Fruit fly (Drosophila melanogaster) whole organism, wandering third instar larva: ENCODE results near the gene CG12010.

ENCODE experiments used
- Abd-B ChIP-seq: fragments of >200 bp; optimal IDR thresholded peaks from 2 replicates; lab custom pipeline; 2017; ENCODE audit warnings: missing biosample characterization, missing genetic modification characterization
- CG32264 ChIP-seq: fragments of 200-800 bp; sonication (Bioruptor generic); optimal IDR thresholded peaks from 2 replicates; lab custom pipeline; 2016; ENCODE audit warnings: missing biosample characterization, missing genetic modification characterization
- CG9705 ChIP-seq: fragments of 200-800 bp; sonication (Bioruptor generic); optimal IDR thresholded peaks from 2 replicates; lab custom pipeline; 2018; ENCODE audit warnings: missing biosample characterization, mild to moderate bottlenecking, missing genetic modification characterization
- CrebA ChIP-seq: fragments of 200-800 bp; sonication (Bioruptor generic); optimal IDR thresholded peaks from 2 replicates; lab custom pipeline; 2016; ENCODE audit warnings: missing biosample characterization, mild to moderate bottlenecking, missing genetic modification characterization, borderline replicate concordance
- Dfd ChIP-seq: fragments of >200 bp; optimal IDR thresholded peaks from 2 replicates; lab custom pipeline; 2017; ENCODE audit warnings: missing biosample characterization, missing genetic modification characterization
- Dif ChIP-seq: fragments of 200-275, 200-300 bp; sonication (Bioruptor generic); optimal IDR thresholded peaks from 2 replicates; lab custom pipeline; 2018; ENCODE audit warnings: missing biosample characterization, missing genetic modification characterization; ENCODE audit not compliant: partially characterized antibody
- GATAd ChIP-seq: sonication (Bioruptor generic); optimal IDR thresholded peaks from 2 replicates; lab custom pipeline; 2016; ENCODE audit warnings: missing biosample characterization, missing genetic modification characterization
- HLH106 ChIP-seq: fragments of 200-800 bp; optimal IDR thresholded peaks from 3 replicates; lab custom pipeline; 2019; ENCODE audit warnings: missing biosample characterization, mild to moderate bottlenecking, missing genetic modification characterization, moderate library complexity
- Hnf4 ChIP-seq: fragments of 200-800 bp; sonication (Bioruptor generic); optimal IDR thresholded peaks from 2 replicates; lab custom pipeline; 2016; ENCODE audit warnings: missing biosample characterization, mild to moderate bottlenecking, missing genetic modification characterization
- Hr78 ChIP-seq: fragments of >200 bp; optimal IDR thresholded peaks from 2 replicates; lab custom pipeline; 2017; ENCODE audit warnings: missing biosample characterization, missing genetic modification characterization
- Hr83 ChIP-seq: fragments of 200-300 bp; sonication (Bioruptor generic); optimal IDR thresholded peaks from 2 replicates; lab custom pipeline; 2016; ENCODE audit warnings: missing biosample characterization, mild to moderate bottlenecking, missing genetic modification characterization, moderate library complexity; ENCODE audit not compliant: poor library complexity, severe bottlenecking
- Jra ChIP-seq: sonication (Bioruptor generic); optimal IDR thresholded peaks from 2 replicates; lab custom pipeline; 2016; ENCODE audit warnings: missing biosample characterization, missing genetic modification characterization
- Mio ChIP-seq: sonication (Bioruptor generic); optimal IDR thresholded peaks from 2 replicates; lab custom pipeline; 2016; ENCODE audit warnings: missing biosample characterization, missing genetic modification characterization
- Myc ChIP-seq: fragments of >200 bp; optimal IDR thresholded peaks from 2 replicates; lab custom pipeline; 2017
- N ChIP-seq: fragments of >200 bp; optimal IDR thresholded peaks from 2 replicates; lab custom pipeline; 2018; ENCODE audit warnings: missing biosample characterization, missing external identifiers, missing genetic modification characterization
- OdsH ChIP-seq: fragments of 200-800 bp; sonication (Bioruptor generic); optimal IDR thresholded peaks from 2 replicates; lab custom pipeline; 2016; ENCODE audit warnings: missing biosample characterization, mild to moderate bottlenecking, missing genetic modification characterization
- Rel ChIP-seq, 2 experiments: fragments of 200-800 bp; sonication (Bioruptor generic) in 1 of 2; optimal IDR thresholded peaks; 2 replicates in 1 of 2; 3 replicates in 1 of 2; lab custom pipeline; 2016 to 2019; ENCODE audit warnings: mild to moderate bottlenecking in 2 of 2, missing biosample characterization in 2 of 2, missing genetic modification characterization in 2 of 2, moderate library complexity in 1 of 2
- Sp1 ChIP-seq: fragments of 200-800 bp; sonication (Bioruptor generic); optimal IDR thresholded peaks from 3 replicates; lab custom pipeline; 2019; ENCODE audit warnings: missing biosample characterization, mild to moderate bottlenecking, missing genetic modification characterization, moderate library complexity
- Vsx2 ChIP-seq: fragments of 200-300, 225-300 bp; sonication (Bioruptor generic); optimal IDR thresholded peaks from 2 replicates; lab custom pipeline; 2018; ENCODE audit warnings: missing biosample characterization, missing genetic modification characterization; ENCODE audit not compliant: partially characterized antibody
- br ChIP-seq: fragments of 200-800 bp; sonication (Bioruptor generic); optimal IDR thresholded peaks from 2 replicates; lab custom pipeline; 2016; ENCODE audit warnings: missing biosample characterization, missing genetic modification characterization
- brk ChIP-seq: fragments of 200-800 bp; sonication (Bioruptor generic); optimal IDR thresholded peaks from 2 replicates; lab custom pipeline; 2016; ENCODE audit warnings: missing biosample characterization, mild to moderate bottlenecking, missing genetic modification characterization
- dl ChIP-seq, 2 experiments: fragments of 175-275, 200-275 bp in 1 of 2; fragments of 200-275 bp in 1 of 2; sonication (Bioruptor generic); optimal IDR thresholded peaks; lab custom pipeline; 2018; ENCODE audit warnings: mild to moderate bottlenecking in 2 of 2, missing biosample characterization in 2 of 2, missing genetic modification characterization in 2 of 2, moderate library complexity in 2 of 2; ENCODE audit not compliant: partially characterized antibody in 2 of 2, insufficient read depth in 1 of 2
- dmrt93B ChIP-seq: fragments of 200-800 bp; sonication (Bioruptor generic); optimal IDR thresholded peaks from 2 replicates; lab custom pipeline; 2018; ENCODE audit warnings: missing biosample characterization, mild to moderate bottlenecking, missing genetic modification characterization
- dsf ChIP-seq: sonication (Bioruptor generic); optimal IDR thresholded peaks from 2 replicates; lab custom pipeline; 2016; ENCODE audit warnings: missing biosample characterization, missing genetic modification characterization, borderline replicate concordance
- ey ChIP-seq: fragments of 200-800 bp; sonication (Bioruptor generic); optimal IDR thresholded peaks from 2 replicates; lab custom pipeline; 2016; ENCODE audit warnings: missing biosample characterization, missing genetic modification characterization
- foxo ChIP-seq, 2 experiments: fragments of 200-800 bp; sonication (Bioruptor generic); optimal IDR thresholded peaks; 2 replicates in 1 of 2; 3 replicates in 1 of 2; lab custom pipeline; 2016 to 2017; ENCODE audit warnings: missing biosample characterization in 2 of 2, missing genetic modification characterization in 2 of 2
- fru ChIP-seq: fragments of 200-800 bp; sonication (Bioruptor generic); optimal IDR thresholded peaks from 3 replicates; lab custom pipeline; 2016; ENCODE audit warnings: missing biosample characterization, mild to moderate bottlenecking, missing genetic modification characterization
- h ChIP-seq: fragments of 200-800 bp; sonication (Bioruptor generic); optimal IDR thresholded peaks from 3 replicates; lab custom pipeline; 2016; ENCODE audit warnings: missing biosample characterization, mild to moderate bottlenecking, missing genetic modification characterization
- jim ChIP-seq: fragments of 175-275, 200-325 bp; sonication (Bioruptor generic); optimal IDR thresholded peaks from 2 replicates; lab custom pipeline; 2016; ENCODE audit warnings: missing biosample characterization, mild to moderate bottlenecking, missing genetic modification characterization
- lola ChIP-seq: fragments of >200 bp; optimal IDR thresholded peaks from 2 replicates; lab custom pipeline; 2017; ENCODE audit warnings: missing biosample characterization, missing genetic modification characterization
- pan ChIP-seq: fragments of >200 bp; optimal IDR thresholded peaks from 2 replicates; lab custom pipeline; 2017
- psq ChIP-seq: fragments of 200-800 bp; sonication (Bioruptor generic); optimal IDR thresholded peaks from 3 replicates; lab custom pipeline; 2017; ENCODE audit warnings: missing biosample characterization, mild to moderate bottlenecking, missing genetic modification characterization, moderate library complexity
- rgr ChIP-seq: fragments of 200-800 bp; sonication (Bioruptor generic); optimal IDR thresholded peaks from 3 replicates; lab custom pipeline; 2016; ENCODE audit warnings: missing biosample characterization, mild to moderate bottlenecking, missing genetic modification characterization
- sage ChIP-seq: fragments of 200-800 bp; sonication (Bioruptor generic); optimal IDR thresholded peaks from 2 replicates; lab custom pipeline; 2016; ENCODE audit warnings: missing biosample characterization, mild to moderate bottlenecking, missing genetic modification characterization
- sv ChIP-seq: fragments of 200-800 bp; sonication (Bioruptor generic); optimal IDR thresholded peaks from 3 replicates; lab custom pipeline; 2016; ENCODE audit warnings: missing biosample characterization, missing genetic modification characterization
- tai ChIP-seq: sonication (Bioruptor generic); optimal IDR thresholded peaks from 2 replicates; lab custom pipeline; 2016; ENCODE audit warnings: missing biosample characterization, missing genetic modification characterization
- usp ChIP-seq: fragments of >200 bp; optimal IDR thresholded peaks from 2 replicates; lab custom pipeline; 2017; ENCODE audit warnings: missing biosample characterization, missing genetic modification characterization
- woc ChIP-seq: sonication (Bioruptor generic); optimal IDR thresholded peaks from 2 replicates; lab custom pipeline; 2016; ENCODE audit warnings: missing biosample characterization, mild to moderate bottlenecking, missing genetic modification characterization

The CG12010 gene

dm6 chr3L:3389666-3390059 is 15.6 kb downstream of the CG12010 start:
- no peak for TF ChIP-seq Vsx2 (GFP tag; lab: Kevin White, UChicago)
- TF ChIP-seq CG32264 (GFP tag; lab: Kevin White, UChicago) = peak; percentile 72
- peak; percentile 79 for TF ChIP-seq dmrt93B (GFP tag; lab: Kevin White, UChicago)
- no peak for TF ChIP-seq Abd-B
- TF ChIP-seq h (GFP tag; lab: Kevin White, UChicago) = peak; percentile 92
- peak; percentile 31 for TF ChIP-seq rgr (GFP tag; lab: Kevin White, UChicago)
- TF ChIP-seq pan (lab: Kevin White, UChicago) = no peak
- TF ChIP-seq brk (GFP tag; lab: Kevin White, UChicago) = no peak
- TF ChIP-seq GATAd (GFP tag; lab: Kevin White, UChicago) = no peak
- no peak for TF ChIP-seq Hr78 (GFP tag; lab: Kevin White, UChicago)
- peak; percentile 39 for TF ChIP-seq psq (GFP tag; lab: Kevin White, UChicago)
- no peak for TF ChIP-seq Myc (lab: Kevin White, UChicago)
- no peak for TF ChIP-seq dl (GFP tag; optimal IDR thresholded peaks at IDR 0.05; lab: Kevin White, UChicago; ENCODE audit: insufficient read depth in 1 of 2, partially characterized antibody in 2 of 2)
- peak; percentile 91 for TF ChIP-seq woc
- no peak for TF ChIP-seq CG9705 (GFP tag; lab: Kevin White, UChicago)
- no peak for TF ChIP-seq Mio (GFP tag; lab: Kevin White, UChicago)
- TF ChIP-seq sv (GFP tag; lab: Kevin White, UChicago) = no peak
- TF ChIP-seq jim (GFP tag; lab: Kevin White, UChicago) = no peak
- peak; percentile 48 for TF ChIP-seq OdsH (GFP tag; lab: Kevin White, UChicago)
- TF ChIP-seq Sp1 (GFP tag; lab: Kevin White, UChicago) = peak; percentile 79
- TF ChIP-seq Jra = peak; percentile 34
- TF ChIP-seq tai (GFP tag; lab: Kevin White, UChicago) = no peak
- TF ChIP-seq Dif (GFP tag; lab: Kevin White, UChicago) = no peak
- no peak for TF ChIP-seq Hnf4
- TF ChIP-seq sage (GFP tag; lab: Kevin White, UChicago) = peak; percentile 82
- peak; percentile 55 for TF ChIP-seq ey (GFP tag; lab: Kevin White, UChicago)
- no peak for TF ChIP-seq Dfd (GFP tag; lab: Kevin White, UChicago)
- TF ChIP-seq foxo (GFP tag; optimal IDR thresholded peaks at IDR 0.05; lab: Kevin White, UChicago) = peak; percentile 24 to 87
- TF ChIP-seq N = no peak
- TF ChIP-seq Rel (GFP tag; optimal IDR thresholded peaks at IDR 0.05; lab: Kevin White, UChicago) = no peak
- TF ChIP-seq Rel (tag; optimal IDR thresholded peaks at IDR 0.05; lab: Kevin White, UChicago) = peak; percentile 18
- TF ChIP-seq CrebA (GFP tag; lab: Kevin White, UChicago) = peak; percentile 28
- no peak for TF ChIP-seq Hr83 (GFP tag; lab: Kevin White, UChicago)
- no peak for TF ChIP-seq dsf (GFP tag; lab: Kevin White, UChicago)
- TF ChIP-seq fru = peak; percentile 90
- peak; percentile 34 for TF ChIP-seq br (GFP tag; lab: Kevin White, UChicago)
- no peak for TF ChIP-seq lola (GFP tag; lab: Kevin White, UChicago)
- no peak for TF ChIP-seq usp (GFP tag; lab: Kevin White, UChicago)
- TF ChIP-seq HLH106 (tag; lab: Kevin White, UChicago) = peak; percentile 73

dm6 chr3L:3390525-3390924 is 16.4 kb downstream of the CG12010 start:
- TF ChIP-seq h (GFP tag; lab: Kevin White, UChicago) (peak; percentile 8), Sp1 (GFP tag; lab: Kevin White, UChicago) (no peak), fru (peak; percentile 2)
- TF ChIP-seq, all 38 proteins: peak for 2

dm6 chr3L:3391871-3392270 is 17.8 kb downstream of the CG12010 start:
- no peak for TF ChIP-seq CG32264 (GFP tag; lab: Kevin White, UChicago)
- peak; percentile 72 for TF ChIP-seq OdsH (GFP tag; lab: Kevin White, UChicago)
- no peak for TF ChIP-seq Vsx2 (GFP tag; lab: Kevin White, UChicago)
- TF ChIP-seq pan (lab: Kevin White, UChicago) = no peak
- no peak for TF ChIP-seq lola (GFP tag; lab: Kevin White, UChicago)
- TF ChIP-seq tai (GFP tag; lab: Kevin White, UChicago) = no peak
- TF ChIP-seq h (GFP tag; lab: Kevin White, UChicago) = peak; percentile 75
- no peak for TF ChIP-seq Hr83 (GFP tag; lab: Kevin White, UChicago)
- no peak for TF ChIP-seq CG9705 (GFP tag; lab: Kevin White, UChicago)
- no peak for TF ChIP-seq jim (GFP tag; lab: Kevin White, UChicago)
- no peak for TF ChIP-seq sage (GFP tag; lab: Kevin White, UChicago)
- TF ChIP-seq dl (GFP tag; optimal IDR thresholded peaks at IDR 0.05; lab: Kevin White, UChicago; ENCODE audit: insufficient read depth in 1 of 2, partially characterized antibody in 2 of 2) = no peak
- TF ChIP-seq rgr (GFP tag; lab: Kevin White, UChicago) = peak; percentile 60
- peak; percentile 64 for TF ChIP-seq woc
- TF ChIP-seq fru = peak; percentile 79
- no peak for TF ChIP-seq Rel (GFP tag; optimal IDR thresholded peaks at IDR 0.05; lab: Kevin White, UChicago)
- TF ChIP-seq Rel (tag; optimal IDR thresholded peaks at IDR 0.05; lab: Kevin White, UChicago) = no peak
- peak; percentile 57 for TF ChIP-seq Sp1 (GFP tag; lab: Kevin White, UChicago)
- TF ChIP-seq Mio (GFP tag; lab: Kevin White, UChicago) = no peak
- peak; percentile 77 for TF ChIP-seq ey (GFP tag; lab: Kevin White, UChicago)
- TF ChIP-seq Dfd (GFP tag; lab: Kevin White, UChicago) = no peak
- TF ChIP-seq Dif (GFP tag; lab: Kevin White, UChicago) = no peak
- peak; percentile 30 for TF ChIP-seq dmrt93B (GFP tag; lab: Kevin White, UChicago)
- peak; percentile 6 for TF ChIP-seq Hnf4
- no peak for TF ChIP-seq Abd-B
- peak; percentile 66 for TF ChIP-seq br (GFP tag; lab: Kevin White, UChicago)
- TF ChIP-seq usp (GFP tag; lab: Kevin White, UChicago) = no peak
- TF ChIP-seq Myc (lab: Kevin White, UChicago) = no peak
- TF ChIP-seq Hr78 (GFP tag; lab: Kevin White, UChicago) = no peak
- TF ChIP-seq foxo (GFP tag; optimal IDR thresholded peaks at IDR 0.05; lab: Kevin White, UChicago) = peak in 1 of 2 experiments; percentile 64
- TF ChIP-seq sv (GFP tag; lab: Kevin White, UChicago) = no peak
- TF ChIP-seq N = no peak
- TF ChIP-seq HLH106 (tag; lab: Kevin White, UChicago) = peak; percentile 54
- no peak for TF ChIP-seq CrebA (GFP tag; lab: Kevin White, UChicago)
- TF ChIP-seq dsf (GFP tag; lab: Kevin White, UChicago) = no peak
- TF ChIP-seq Jra = no peak
- peak; percentile 53 for TF ChIP-seq psq (GFP tag; lab: Kevin White, UChicago)
